Worm (Caenorhabditis elegans) whole organism, L4 larva: ENCODE results near the gene srd-12.

Experiments used
- ZK337.2 ChIP-seq: fragments of 200-800 bp; sonication (Bioruptor generic); IDR thresholded peaks from 2 replicates; pipeline ENCODE4 v1.3.6; 2022; ENCODE audit warnings: missing genetic modification reagents, missing genetic modification characterization, missing compliant biosample characterization
- dve-1 ChIP-seq: sonication (generic microtip); optimal IDR thresholded peaks from 2 replicates; lab custom pipeline; 2017; ENCODE audit warnings: antibody characterized with exemption, mild to moderate bottlenecking, missing genetic modification characterization, missing compliant biosample characterization; ENCODE audit not compliant: insufficient read depth
- lsy-2 ChIP-seq, 2 experiments: fragments of 150-350 bp in 1 of 2; sonication (generic microtip) in 1 of 2; optimal IDR thresholded peaks; 2 replicates each; lab custom pipeline; 2014 to 2017; ENCODE audit warnings: missing biosample characterization in 2 of 2, missing genetic modification characterization in 2 of 2
- snpc-4 ChIP-seq: fragments of 150-350 bp; optimal IDR thresholded peaks from 2 replicates; lab custom pipeline; 2014; ENCODE audit warnings: missing biosample characterization, missing genetic modification characterization

DNA sequence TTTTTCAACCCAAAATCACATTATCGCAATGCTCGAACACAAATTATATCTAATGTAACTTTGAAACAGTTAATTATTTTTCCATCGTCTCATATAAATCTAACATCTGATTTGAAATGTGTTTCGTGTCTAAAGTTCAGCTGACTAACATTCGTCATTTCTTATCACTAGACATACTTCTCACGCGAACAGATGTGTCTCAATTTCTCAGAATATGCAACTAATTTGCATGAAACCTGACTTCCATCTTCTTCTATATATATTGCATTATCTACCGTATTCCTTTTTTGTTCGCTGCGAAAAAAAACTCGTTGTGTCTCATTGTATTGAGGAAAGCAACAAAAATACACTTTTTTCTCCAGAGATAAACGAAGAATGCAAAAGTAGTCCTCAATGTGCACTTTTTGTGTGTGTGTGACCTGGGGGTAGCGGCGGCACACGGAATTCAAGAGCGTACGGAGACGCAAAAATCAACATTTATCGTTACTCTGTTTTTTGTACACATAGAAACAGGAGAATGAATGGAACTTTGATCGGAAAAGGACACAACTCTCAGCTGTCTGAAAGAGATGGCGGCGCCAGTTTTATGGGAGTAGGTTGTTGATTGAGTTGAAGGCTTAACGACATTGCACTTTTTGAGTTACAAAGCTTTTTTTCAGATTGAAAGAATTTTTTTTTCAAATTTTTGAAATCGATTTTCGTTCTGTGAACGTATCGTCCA, 49.3 kb downstream of the srd-12 start:
- TF ChIP-seq snpc-4 (tag; lab: Kevin White, UChicago), result no peak
- no peak for TF ChIP-seq ZK337.2 (GFP tag; lab: Robert Waterston, UW)
- no peak for TF ChIP-seq dve-1 (tag; lab: Kevin White, UChicago)
- TF ChIP-seq lsy-2 (tag; optimal IDR thresholded peaks at IDR 0.05; lab: Kevin White, UChicago), result no peak
